Fruit fly (Drosophila melanogaster) whole organism, adult: Measurements from ENCODE around the gene Torsin.
A peak's percentile ranks its signal among the peaks of the same experiment; 100 is the strongest.

Experiments used
- CG11617 ChIP-seq: fragments of 200-800 bp; sonication (Bioruptor generic); optimal IDR thresholded peaks from 2 replicates; lab custom pipeline; 2017; ENCODE audit warnings: mild to moderate bottlenecking, missing biosample characterization, missing genetic modification reagents, missing genetic modification characterization
- CG12768 ChIP-seq: fragments of 200-800 bp; sonication (Bioruptor generic); optimal IDR thresholded peaks from 2 replicates; lab custom pipeline; 2017; ENCODE audit warnings: missing biosample characterization, missing genetic modification characterization, mild to moderate bottlenecking, moderate library complexity, missing genetic modification reagents
- CG14711 ChIP-seq: fragments of 200-800 bp; sonication (Bioruptor generic); optimal IDR thresholded peaks from 2 replicates; lab custom pipeline; 2018; ENCODE audit warnings: missing biosample characterization, mild to moderate bottlenecking, missing genetic modification characterization, moderate library complexity
- CG1620 ChIP-seq: fragments of 200-800 bp; sonication (Bioruptor generic); optimal IDR thresholded peaks from 2 replicates; lab custom pipeline; 2016; ENCODE audit warnings: missing biosample characterization, missing genetic modification characterization
- CG33017 ChIP-seq: fragments of 200-800 bp; sonication (Bioruptor generic); optimal IDR thresholded peaks from 2 replicates; lab custom pipeline; 2018; ENCODE audit warnings: missing biosample characterization, mild to moderate bottlenecking, missing genetic modification characterization, moderate library complexity
- CG5204 ChIP-seq: fragments of 200-800 bp; sonication (Bioruptor generic); optimal IDR thresholded peaks from 2 replicates; lab custom pipeline; 2016; ENCODE audit warnings: missing biosample characterization, missing genetic modification characterization
- CG7045 ChIP-seq: fragments of 200-800 bp; sonication (Bioruptor generic); optimal IDR thresholded peaks from 2 replicates; lab custom pipeline; 2017; ENCODE audit warnings: missing biosample characterization, mild to moderate bottlenecking, missing genetic modification characterization
- CG7101 ChIP-seq: fragments of 200-800 bp; sonication (Bioruptor generic); optimal IDR thresholded peaks from 2 replicates; lab custom pipeline; 2018; ENCODE audit warnings: missing biosample characterization, mild to moderate bottlenecking, missing genetic modification characterization, moderate library complexity
- Clk ChIP-seq: fragments of 200-800 bp; sonication (Bioruptor generic); optimal IDR thresholded peaks from 2 replicates; lab custom pipeline; 2017; ENCODE audit warnings: missing biosample characterization, missing genetic modification characterization
- Crg-1 ChIP-seq: fragments of 200-800 bp; sonication (Bioruptor generic); optimal IDR thresholded peaks from 2 replicates; lab custom pipeline; 2016; ENCODE audit warnings: missing biosample characterization, missing genetic modification characterization
- Hr96 ChIP-seq: fragments of 200-800 bp; sonication (Bioruptor generic); optimal IDR thresholded peaks from 2 replicates; lab custom pipeline; 2016; ENCODE audit warnings: missing biosample characterization, missing genetic modification characterization
- Mnt ChIP-seq: fragments of 200-800 bp; sonication (Bioruptor generic); optimal IDR thresholded peaks from 2 replicates; lab custom pipeline; 2016; ENCODE audit warnings: missing biosample characterization, mild to moderate bottlenecking, missing genetic modification characterization
- bab1 ChIP-seq: fragments of 200-800 bp; sonication (Bioruptor generic); optimal IDR thresholded peaks from 3 replicates; lab custom pipeline; 2019; ENCODE audit warnings: missing biosample characterization, mild to moderate bottlenecking, missing genetic modification characterization, moderate library complexity
- cic ChIP-seq: fragments of 200-800 bp; sonication (Bioruptor generic); optimal IDR thresholded peaks from 2 replicates; lab custom pipeline; 2017; ENCODE audit warnings: missing biosample characterization, mild to moderate bottlenecking, missing genetic modification characterization, moderate library complexity
- cnc ChIP-seq, 2 experiments: fragments of >200 bp; optimal IDR thresholded peaks; 2 replicates each; lab custom pipeline; 2017
- kay ChIP-seq: fragments of 200-800 bp; sonication (Bioruptor generic); peaks from one replicate; lab custom pipeline; 2016; ENCODE audit warnings: missing biosample characterization, missing genetic modification characterization, borderline replicate concordance
- ovo ChIP-seq: fragments of 200-800 bp; sonication (Bioruptor generic); optimal IDR thresholded peaks from 2 replicates; lab custom pipeline; 2016; ENCODE audit warnings: missing biosample characterization, missing genetic modification characterization
- pad ChIP-seq: fragments of 200-800 bp; sonication (Bioruptor generic); optimal IDR thresholded peaks from 3 replicates; lab custom pipeline; 2017; ENCODE audit warnings: missing biosample characterization, missing genetic modification characterization, mild to moderate bottlenecking, moderate library complexity, missing genetic modification reagents
- tj ChIP-seq: fragments of 200-800 bp; sonication (Bioruptor generic); optimal IDR thresholded peaks from 3 replicates; lab custom pipeline; 2017; ENCODE audit warnings: missing biosample characterization, mild to moderate bottlenecking, missing genetic modification characterization, moderate library complexity
- toe ChIP-seq: fragments of 200-800 bp; sonication (Bioruptor generic); optimal IDR thresholded peaks from 2 replicates; lab custom pipeline; 2016; ENCODE audit warnings: missing biosample characterization, missing genetic modification characterization

The Torsin gene

DNA sequence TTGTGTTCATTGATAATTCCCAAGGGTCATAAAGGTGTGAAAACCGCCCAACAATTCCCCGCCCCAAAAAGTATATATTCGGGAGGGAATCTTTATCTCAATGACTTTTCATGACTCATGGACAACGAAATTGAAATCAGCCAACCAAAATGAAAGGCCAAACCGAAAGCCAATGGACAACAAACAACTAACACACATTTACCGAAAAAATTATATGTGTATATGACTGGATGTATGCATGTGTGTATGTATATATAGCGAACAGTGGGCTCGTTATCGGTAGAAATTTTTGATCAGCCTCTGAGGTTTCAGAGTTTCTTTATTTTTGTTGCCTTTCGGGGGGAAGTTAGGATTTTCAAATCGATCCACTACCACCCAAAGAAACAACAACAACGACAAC, 31.0 kb downstream of the Torsin start:
- TF ChIP-seq CG1620 (GFP tag; lab: Kevin White, UChicago): no peak

DNA sequence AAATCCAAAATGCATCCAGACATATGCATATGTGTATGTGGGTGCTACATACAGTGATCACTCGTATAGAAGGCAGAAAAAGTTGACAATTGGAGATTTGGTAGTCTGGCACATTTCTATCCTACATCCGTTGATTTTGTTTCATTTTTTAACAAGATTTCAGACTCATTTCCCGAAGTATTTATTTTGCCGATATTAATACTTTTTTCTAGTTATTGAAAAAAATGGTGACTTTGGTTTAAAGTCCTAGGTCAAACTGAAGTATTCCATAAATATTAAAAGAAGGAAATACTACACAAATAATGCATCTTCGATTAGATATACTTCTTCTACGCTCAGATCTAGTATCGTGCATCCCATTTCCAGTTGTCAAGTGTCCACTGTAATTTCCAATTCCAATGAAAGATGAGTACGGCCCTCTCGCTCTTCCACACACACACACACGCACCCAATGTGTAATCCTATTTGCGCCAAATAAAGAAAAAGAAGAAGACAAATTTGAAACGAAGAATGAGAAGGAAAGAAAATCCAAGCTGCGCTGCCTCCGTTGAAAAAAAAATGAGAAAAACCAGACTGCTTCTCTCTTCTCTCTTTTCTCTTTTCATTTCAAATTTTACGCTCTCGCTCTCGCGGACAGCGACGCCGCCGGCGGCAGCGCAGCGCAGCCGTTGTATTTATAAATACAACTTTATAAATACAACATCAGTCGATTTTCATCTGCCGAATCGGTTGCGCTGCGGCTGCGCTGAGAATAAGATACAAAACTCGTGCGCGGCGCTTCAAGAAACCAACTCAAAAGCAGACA, 32.8 kb downstream of the Torsin start, which contains the start of gene peb:
TSS of gene peb (plus strand) at position 700 of the 805 bp plus-strand sequence.
- no peak for TF ChIP-seq toe (GFP tag; lab: Kevin White, UChicago)
- peak; percentile 21 for TF ChIP-seq Hr96 (GFP tag; lab: Kevin White, UChicago)
- peak; percentile 36 for TF ChIP-seq tj (GFP tag; lab: Kevin White, UChicago)
- no peak for TF ChIP-seq CG7101
- no peak for TF ChIP-seq CG7045 (GFP tag; lab: Kevin White, UChicago)
- no peak for TF ChIP-seq CG5204 (GFP tag; lab: Kevin White, UChicago)
- no peak for TF ChIP-seq Clk
- TF ChIP-seq bab1 (GFP tag; lab: Kevin White, UChicago): peak; percentile 63
- TF ChIP-seq CG33017 (tag; lab: Kevin White, UChicago): no peak
- no peak for TF ChIP-seq cic
- TF ChIP-seq pad (GFP tag; lab: Kevin White, UChicago): peak; percentile 14
- no peak for TF ChIP-seq CG11617 (GFP tag; lab: Kevin White, UChicago)
- no peak for TF ChIP-seq kay (GFP tag; lab: Kevin White, UChicago)
- TF ChIP-seq CG12768: no peak
- TF ChIP-seq Mnt (GFP tag; lab: Kevin White, UChicago): peak; percentile 92
- TF ChIP-seq ovo (GFP tag; lab: Kevin White, UChicago): no peak
- no peak for TF ChIP-seq Crg-1 (GFP tag; lab: Kevin White, UChicago)
- no peak for TF ChIP-seq CG14711
- no peak for TF ChIP-seq cnc (optimal IDR thresholded peaks at IDR 0.05; lab: Kevin White, UChicago)
- no peak for TF ChIP-seq CG1620 (GFP tag; lab: Kevin White, UChicago)

DNA sequence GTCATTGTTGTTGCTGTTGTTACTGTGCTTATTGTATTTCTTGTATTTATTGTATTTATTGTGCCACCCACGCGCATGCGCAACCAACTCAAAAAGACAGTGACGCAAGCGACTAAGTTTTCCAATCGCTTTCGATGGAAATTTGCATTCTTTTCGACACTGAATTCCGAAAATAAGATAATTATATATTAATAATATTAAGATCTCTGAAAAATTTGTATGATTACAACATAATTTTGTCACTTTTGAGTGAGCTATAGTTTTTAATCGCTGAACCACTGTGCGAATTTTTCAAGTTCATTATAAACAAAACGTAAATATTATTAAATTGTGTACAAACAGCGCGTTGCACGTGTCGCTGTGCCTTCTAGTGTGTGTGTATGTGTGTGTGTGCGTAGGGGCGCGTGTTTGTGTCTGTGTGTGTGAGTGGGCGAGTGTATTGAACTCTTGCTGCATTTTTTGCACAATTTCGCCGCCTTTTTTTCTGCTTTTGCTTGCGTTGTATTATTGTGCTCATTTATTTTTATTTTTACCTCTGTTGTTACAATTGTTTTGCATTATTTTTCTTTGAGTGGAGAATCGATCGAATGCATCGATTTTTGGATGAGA, 34.0 kb downstream of the Torsin start:
- peak; percentile 76 for TF ChIP-seq bab1 (GFP tag; lab: Kevin White, UChicago)
- TF ChIP-seq CG7045 (GFP tag; lab: Kevin White, UChicago): no peak

DNA sequence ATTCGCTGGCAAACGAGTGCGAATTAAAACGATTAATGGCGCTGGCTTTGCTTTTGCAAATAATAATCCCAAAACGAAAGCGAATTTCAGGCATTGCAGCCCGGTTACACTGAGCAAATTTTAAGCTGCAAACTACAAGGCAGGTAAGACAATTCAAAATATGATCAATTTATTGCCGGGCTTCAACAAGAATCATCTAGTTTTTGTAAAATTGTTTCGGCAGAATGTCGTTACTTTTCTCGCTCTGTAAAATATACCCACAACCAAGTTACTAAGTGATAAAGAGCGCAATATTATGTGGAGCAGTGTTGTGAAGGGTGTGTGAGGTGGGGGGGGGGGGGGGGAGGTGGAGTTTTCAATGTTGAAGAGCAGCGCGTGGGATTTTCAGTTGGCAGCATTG, 34.9 kb downstream of the Torsin start:
- no peak for TF ChIP-seq toe (GFP tag; lab: Kevin White, UChicago)
- TF ChIP-seq Hr96 (GFP tag; lab: Kevin White, UChicago): no peak
- TF ChIP-seq cnc (optimal IDR thresholded peaks at IDR 0.05; lab: Kevin White, UChicago): no peak
- TF ChIP-seq bab1 (GFP tag; lab: Kevin White, UChicago): peak; percentile 8
- no peak for TF ChIP-seq CG12768
- no peak for TF ChIP-seq CG11617 (GFP tag; lab: Kevin White, UChicago)

DNA sequence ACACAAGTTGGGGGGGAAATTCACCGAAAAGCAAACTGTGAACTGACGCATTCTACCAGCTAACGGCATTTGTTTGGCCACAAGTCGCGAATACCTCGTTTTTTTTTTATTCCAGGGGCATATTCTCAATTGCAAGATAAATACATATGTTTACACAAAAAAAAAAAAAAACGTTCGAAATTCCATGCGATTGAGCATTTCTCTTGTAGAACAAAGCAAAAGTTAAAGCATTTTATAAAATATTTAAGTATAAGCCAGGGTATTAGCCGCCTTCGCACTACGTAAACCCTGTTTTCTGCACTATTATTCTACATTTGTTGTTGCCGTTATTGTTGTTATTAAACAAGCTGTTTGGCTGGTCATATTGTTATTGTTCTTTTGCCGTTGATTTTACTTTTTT, 35.5 kb downstream of the Torsin start:
- peak; percentile 64 for TF ChIP-seq CG7101
- TF ChIP-seq CG14711: peak; percentile 65
- no peak for TF ChIP-seq CG33017 (tag; lab: Kevin White, UChicago)
- TF ChIP-seq CG1620 (GFP tag; lab: Kevin White, UChicago): no peak
- no peak for TF ChIP-seq cic
- TF ChIP-seq toe (GFP tag; lab: Kevin White, UChicago): no peak
- TF ChIP-seq CG5204 (GFP tag; lab: Kevin White, UChicago): no peak
- TF ChIP-seq ovo (GFP tag; lab: Kevin White, UChicago): no peak
- no peak for TF ChIP-seq CG7045 (GFP tag; lab: Kevin White, UChicago)
- TF ChIP-seq pad (GFP tag; lab: Kevin White, UChicago): no peak
- TF ChIP-seq bab1 (GFP tag; lab: Kevin White, UChicago): peak; percentile 73
- TF ChIP-seq Crg-1 (GFP tag; lab: Kevin White, UChicago): no peak
- TF ChIP-seq Mnt (GFP tag; lab: Kevin White, UChicago): no peak
- no peak for TF ChIP-seq Clk
- no peak for TF ChIP-seq CG11617 (GFP tag; lab: Kevin White, UChicago)
- TF ChIP-seq tj (GFP tag; lab: Kevin White, UChicago): no peak
- TF ChIP-seq kay (GFP tag; lab: Kevin White, UChicago): no peak
- TF ChIP-seq Hr96 (GFP tag; lab: Kevin White, UChicago): peak; percentile 59

DNA sequence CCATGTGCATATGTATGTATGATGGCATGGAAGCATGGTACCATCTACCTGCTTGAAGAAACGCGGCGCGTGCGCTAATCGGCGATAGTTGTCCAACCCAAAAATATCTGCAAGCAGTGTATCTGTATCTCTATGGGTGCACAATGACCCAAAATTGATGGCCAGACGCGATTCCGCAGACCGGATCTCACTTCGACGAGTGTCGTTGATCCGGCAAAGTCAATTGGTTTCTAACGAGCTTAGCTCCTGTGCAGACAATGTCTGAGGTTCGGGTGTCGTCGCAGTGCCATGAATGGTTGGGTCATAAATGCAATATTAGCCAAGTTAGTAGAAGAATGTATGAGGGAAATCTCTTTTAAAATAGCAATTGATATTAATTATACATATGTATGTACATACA, 36.2 kb downstream of the Torsin start:
- TF ChIP-seq CG7101 (no peak), CG11617 (GFP tag; lab: Kevin White, UChicago) (no peak), Clk (no peak), CG7045 (GFP tag; lab: Kevin White, UChicago) (no peak), cnc (optimal IDR thresholded peaks at IDR 0.05; lab: Kevin White, UChicago) (no peak), CG12768 (no peak), bab1 (GFP tag; lab: Kevin White, UChicago) (no peak), CG1620 (GFP tag; lab: Kevin White, UChicago) (no peak), CG33017 (tag; lab: Kevin White, UChicago) (no peak), tj (GFP tag; lab: Kevin White, UChicago) (no peak), CG14711 (no peak), CG5204 (GFP tag; lab: Kevin White, UChicago) (no peak), Mnt (GFP tag; lab: Kevin White, UChicago) (no peak), toe (GFP tag; lab: Kevin White, UChicago) (no peak), Hr96 (GFP tag; lab: Kevin White, UChicago) (no peak)
